Fruit fly (Drosophila melanogaster) whole organism, prepupa: ENCODE measurements around the gene mxc.

Experiments
- CG34406 ChIP-seq: fragments of 200-800 bp; sonication (Bioruptor generic); optimal IDR thresholded peaks from 3 replicates; lab custom pipeline; 2016; ENCODE audit warnings: missing biosample characterization, missing genetic modification characterization
- CG6808 ChIP-seq: fragments of 200-800 bp; sonication (Bioruptor generic); optimal IDR thresholded peaks from 3 replicates; lab custom pipeline; 2017; ENCODE audit warnings: missing biosample characterization, missing genetic modification characterization, mild to moderate bottlenecking, moderate library complexity, missing genetic modification reagents
- dac ChIP-seq: fragments of 200-800 bp; sonication (Bioruptor generic); optimal IDR thresholded peaks from 2 replicates; lab custom pipeline; 2017; ENCODE audit warnings: missing biosample characterization, mild to moderate bottlenecking, missing genetic modification characterization

dm6 chrX:9281998-9282644 is 38.9 kb upstream of the mxc start:
- TF ChIP-seq CG34406 (GFP tag; lab: Kevin White, UChicago), result no peak
- TF ChIP-seq dac, result no peak
- no peak for TF ChIP-seq CG6808 (GFP tag; lab: Kevin White, UChicago)
